Fruit fly (Drosophila melanogaster) whole organism, prepupa: ENCODE results near the gene Cdc50.

ENCODE experiments used
- CG11294 ChIP-seq: fragments of 200-800 bp; sonication (Bioruptor generic); IDR thresholded peaks from 2 replicates; pipeline ENCODE4 v1.3.6; 2022; ENCODE audit warnings: missing biosample characterization, missing genetic modification characterization
- CG11902 ChIP-seq: fragments of 200-800 bp; sonication (Bioruptor generic); optimal IDR thresholded peaks from 3 replicates; lab custom pipeline; 2016; ENCODE audit warnings: missing biosample characterization, missing genetic modification characterization
- CG32006 ChIP-seq: fragments of 200-800 bp; sonication (Bioruptor generic); optimal IDR thresholded peaks from 3 replicates; lab custom pipeline; 2017; ENCODE audit warnings: missing biosample characterization, mild to moderate bottlenecking, missing genetic modification characterization
- CG3919 ChIP-seq: fragments of 200-800 bp; sonication (Bioruptor generic); optimal IDR thresholded peaks from 3 replicates; lab custom pipeline; 2016; ENCODE audit warnings: missing biosample characterization, missing genetic modification characterization
- OdsH ChIP-seq: fragments of 200-800 bp; sonication (Bioruptor generic); optimal IDR thresholded peaks from 3 replicates; lab custom pipeline; 2016; ENCODE audit warnings: missing biosample characterization, missing genetic modification characterization
- svp ChIP-seq: fragments of 200-800 bp; sonication (Bioruptor generic); peaks from one replicate; lab custom pipeline; 2016; ENCODE audit warnings: missing biosample characterization, missing genetic modification characterization

DNA sequence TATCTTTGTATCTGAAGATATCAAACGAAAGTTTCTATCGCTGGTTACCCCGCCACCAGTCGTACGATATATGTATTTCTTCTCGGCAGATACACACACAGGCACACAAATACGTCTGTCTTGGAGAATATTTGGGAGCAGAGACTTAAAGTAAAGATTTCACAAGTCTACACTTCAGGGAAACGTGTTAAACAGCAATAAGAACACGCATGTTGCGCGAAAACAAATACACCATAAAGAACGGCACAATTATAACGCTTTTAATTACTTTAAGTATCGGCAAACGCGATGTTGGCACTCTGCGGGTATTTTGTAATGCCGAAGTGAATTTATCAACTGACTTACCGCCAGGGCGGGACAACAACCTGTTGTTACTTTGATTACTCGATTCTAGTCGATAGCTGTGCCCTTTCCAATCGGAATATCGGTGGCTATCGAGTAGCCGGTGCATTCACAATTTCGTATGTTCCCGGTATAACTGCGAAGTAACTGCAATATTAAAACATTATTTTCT is 19.1 kb downstream of the Cdc50 start, which contains the start of gene AnxB11:
- TF ChIP-seq CG3919 (GFP tag; lab: Kevin White, UChicago) (no peak), CG11902 (GFP tag; lab: Kevin White, UChicago) (no peak), OdsH (GFP tag; lab: Kevin White, UChicago) (no peak), CG32006 (GFP tag; lab: Kevin White, UChicago) (no peak), CG11294 (GFP tag; lab: Robert Waterston, UW) (no peak), svp (GFP tag; lab: Kevin White, UChicago) (no peak)
